Fruit fly (Drosophila melanogaster): ENCODE data around the gene CG42831.

Gene CG42831

DNA sequence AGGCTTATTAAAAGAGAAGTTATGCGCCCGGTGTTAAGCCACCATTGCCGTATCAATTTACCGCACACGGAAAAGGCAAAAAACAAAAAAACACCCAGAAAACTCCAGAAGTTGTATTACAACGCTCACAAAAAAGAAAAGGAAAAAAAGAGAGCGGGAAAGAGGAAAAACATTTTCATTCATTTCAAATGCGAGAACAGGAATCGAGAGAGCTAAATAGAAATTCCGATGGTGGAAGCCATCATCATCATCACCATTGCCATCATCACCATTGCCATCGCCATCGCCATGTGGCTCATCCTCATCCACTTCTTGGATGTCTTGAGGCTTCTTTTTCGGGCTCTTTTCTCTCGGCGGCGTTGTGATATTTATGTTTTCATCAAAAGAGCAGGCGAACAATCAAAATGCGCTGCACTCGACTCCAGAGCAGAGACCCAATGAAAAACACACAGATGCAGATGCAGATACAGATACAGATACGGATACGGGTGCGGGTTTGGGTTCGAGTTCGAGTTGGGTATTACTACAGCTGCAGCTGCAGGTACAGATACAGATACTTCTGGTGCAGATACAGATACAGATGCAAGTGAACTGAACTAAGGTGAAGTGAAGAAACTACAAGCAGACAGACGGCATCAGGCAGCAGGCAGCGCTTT, 36.6 kb downstream of the CG42831 start (continued):
- no peak for TF ChIP-seq CG30403 (GFP tag; optimal IDR thresholded peaks at IDR 0.05)
- TF ChIP-seq CG5180 (GFP tag; optimal IDR thresholded peaks at IDR 0.05), result peak; percentile 79
- no peak for TF ChIP-seq zf30C (GFP tag; optimal IDR thresholded peaks at IDR 0.05)
- no peak for TF ChIP-seq CG4854 (GFP tag; optimal IDR thresholded peaks at IDR 0.05)
- TF ChIP-seq CG8290 (GFP tag; optimal IDR thresholded peaks at IDR 0.05), result no peak
- no peak for TF ChIP-seq CG8290 (tag; optimal IDR thresholded peaks at IDR 0.05)
- no peak for TF ChIP-seq lilli (GFP tag; optimal IDR thresholded peaks at IDR 0.05)
- no peak for TF ChIP-seq CG17568 (GFP tag; optimal IDR thresholded peaks at IDR 0.05)
- TF ChIP-seq grn (GFP tag; optimal IDR thresholded peaks at IDR 0.05), result peak; percentile 99
- no peak for TF ChIP-seq Usf (GFP tag; optimal IDR thresholded peaks at IDR 0.05)

DNA sequence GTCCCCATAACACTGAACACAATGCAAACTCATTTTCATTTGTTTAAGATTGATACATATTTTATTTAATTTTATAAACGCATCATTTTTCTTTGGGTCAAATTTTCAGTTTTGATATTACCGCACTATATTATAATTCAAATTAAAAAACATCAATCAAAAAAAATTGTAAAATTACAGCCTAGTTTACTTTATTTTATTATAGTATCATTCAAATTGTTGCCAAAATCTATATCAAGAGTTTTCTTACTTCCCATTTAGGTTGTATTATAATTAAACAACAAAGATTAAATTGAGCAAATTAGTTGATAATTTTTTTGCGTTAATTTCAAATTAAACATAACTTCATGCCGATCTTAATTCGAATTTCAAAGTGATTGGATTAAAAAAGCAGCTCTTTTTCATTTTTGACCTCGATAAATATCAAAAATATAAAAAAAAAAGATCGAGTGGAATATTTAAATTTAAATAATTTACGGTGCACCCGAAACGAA, 37.3 kb downstream of the CG42831 start:
- TF ChIP-seq gcm (GFP tag; optimal IDR thresholded peaks at IDR 0.05) (no peak), Hr51 (GFP tag; optimal IDR thresholded peaks at IDR 0.05) (peak in 1 of 2 experiments; percentile 56), CG4617 (GFP tag; optimal IDR thresholded peaks at IDR 0.05; ENCODE audit: borderline replicate concordance) (no peak), Hr78 (GFP tag; optimal IDR thresholded peaks at IDR 0.05) (no peak), CG17829 (tag; optimal IDR thresholded peaks at IDR 0.05) (peak; percentile 21), ash1 (GFP tag; optimal IDR thresholded peaks at IDR 0.05) (no peak), h (optimal IDR thresholded peaks at IDR 0.05) (no peak), ewg (GFP tag; optimal IDR thresholded peaks at IDR 0.05) (peak; percentile 7), Ravus (GFP tag; IDR thresholded peaks at IDR 0.05) (no peak), CG6683 (GFP tag; optimal IDR thresholded peaks at IDR 0.05) (no peak), pum (GFP tag; optimal IDR thresholded peaks at IDR 0.05) (no peak), CG10147 (GFP tag; optimal IDR thresholded peaks at IDR 0.05) (no peak), CG18619 (GFP tag; optimal IDR thresholded peaks at IDR 0.05) (peak; percentile 55), grau (tag; optimal IDR thresholded peaks at IDR 0.05) (peak; percentile 34), Hr39 (optimal IDR thresholded peaks at IDR 0.05) (no peak), CG3847 (GFP tag; IDR thresholded peaks at IDR 0.05) (no peak), Hr3 (GFP tag; optimal IDR thresholded peaks at IDR 0.05) (peak; percentile 50), trh (GFP tag; optimal IDR thresholded peaks at IDR 0.05) (no peak), bsh (GFP tag; optimal IDR thresholded peaks at IDR 0.05) (peak in 1 of 2 experiments; percentile 34), Bdp1 (GFP tag; optimal IDR thresholded peaks at IDR 0.05) (no peak), H15 (GFP tag; IDR thresholded peaks at IDR 0.05) (no peak), CG6272 (GFP tag; IDR thresholded peaks at IDR 0.05) (no peak), seq (GFP tag; IDR thresholded peaks at IDR 0.05) (no peak), pzg (GFP tag; optimal IDR thresholded peaks at IDR 0.05) (no peak), CG14710 (tag; optimal IDR thresholded peaks at IDR 0.05) (peak; percentile 56), GATAe (GFP tag; conservative IDR thresholded peaks at IDR 0.05) (no peak), Ada2b (GFP tag; IDR thresholded peaks at IDR 0.05) (no peak), Neu2 (GFP tag; optimal IDR thresholded peaks at IDR 0.05; ENCODE audit: borderline replicate concordance) (no peak), Rfx (GFP tag; IDR thresholded peaks at IDR 0.05) (no peak), otp (GFP tag; IDR thresholded peaks at IDR 0.05) (no peak), nom (GFP tag; optimal IDR thresholded peaks at IDR 0.05) (no peak), HmgD (GFP tag; optimal IDR thresholded peaks at IDR 0.05) (no peak), CG3163 (GFP tag; optimal IDR thresholded peaks at IDR 0.05) (no peak), ftz-f1 (GFP tag; optimal IDR thresholded peaks at IDR 0.05) (no peak), CG1602 (GFP tag; optimal IDR thresholded peaks at IDR 0.05) (peak; percentile 37), CG17912 (GFP tag; optimal IDR thresholded peaks at IDR 0.05) (no peak), E2f1 (GFP tag; IDR thresholded peaks at IDR 0.05) (no peak), CG8388 (GFP tag; optimal IDR thresholded peaks at IDR 0.05) (peak; percentile 47), CG12155 (GFP tag; optimal IDR thresholded peaks at IDR 0.05) (no peak), CG15601 (tag; optimal IDR thresholded peaks at IDR 0.05) (no peak)

Data from whole organism, embryonic.